Worm (Caenorhabditis elegans): ENCODE measurements around the gene mec-17.

The mec-17 gene

DNA sequence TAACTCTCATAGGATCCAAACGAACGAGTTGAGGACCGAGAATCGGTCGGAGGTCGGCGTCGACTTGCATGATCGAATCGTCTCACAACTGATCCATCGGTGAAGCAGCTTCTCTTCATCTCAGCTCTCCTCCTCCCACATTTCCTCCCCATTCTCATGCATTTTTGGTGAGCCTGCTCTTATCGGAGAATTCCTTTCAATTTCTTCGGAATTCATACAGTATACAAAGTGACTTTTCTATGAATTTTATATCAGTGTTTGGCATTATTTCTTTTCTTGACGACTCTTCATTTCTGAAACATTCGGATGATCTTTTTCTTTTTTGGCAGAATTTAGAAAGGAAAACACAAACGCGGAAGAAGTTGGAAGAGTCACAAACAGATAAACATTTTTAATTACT lies at the start of gene mec-17:
mec-17 (minus strand) TSS at position 101 of the 400 bp plus-strand sequence.
- TF ChIP-seq ama-1 (optimal IDR thresholded peaks at IDR 0.05): no peak
- no peak for TF ChIP-seq tra-4 (tag; optimal IDR thresholded peaks at IDR 0.05)
- no peak for TF ChIP-seq hmg-4 (GFP tag; optimal IDR thresholded peaks at IDR 0.05)
- TF ChIP-seq tbx-37 (GFP tag; conservative IDR thresholded peaks at IDR 0.05): no peak
- TF ChIP-seq B0310.2 (tag; optimal IDR thresholded peaks at IDR 0.05): no peak
- no peak for TF ChIP-seq ceh-13 (GFP tag; optimal IDR thresholded peaks at IDR 0.05)
- TF ChIP-seq scrt-1 (GFP tag; IDR thresholded peaks at IDR 0.05): no peak
- TF ChIP-seq ets-7 (tag; optimal IDR thresholded peaks at IDR 0.05): no peak
- no peak for TF ChIP-seq sea-1 (GFP tag; conservative IDR thresholded peaks at IDR 0.05)
- TF ChIP-seq pes-1 (GFP tag; IDR thresholded peaks at IDR 0.05): no peak
- no peak for TF ChIP-seq aly-1 (tag; optimal IDR thresholded peaks at IDR 0.05)
- no peak for TF ChIP-seq hnd-1 (tag; optimal IDR thresholded peaks at IDR 0.05)

DNA sequence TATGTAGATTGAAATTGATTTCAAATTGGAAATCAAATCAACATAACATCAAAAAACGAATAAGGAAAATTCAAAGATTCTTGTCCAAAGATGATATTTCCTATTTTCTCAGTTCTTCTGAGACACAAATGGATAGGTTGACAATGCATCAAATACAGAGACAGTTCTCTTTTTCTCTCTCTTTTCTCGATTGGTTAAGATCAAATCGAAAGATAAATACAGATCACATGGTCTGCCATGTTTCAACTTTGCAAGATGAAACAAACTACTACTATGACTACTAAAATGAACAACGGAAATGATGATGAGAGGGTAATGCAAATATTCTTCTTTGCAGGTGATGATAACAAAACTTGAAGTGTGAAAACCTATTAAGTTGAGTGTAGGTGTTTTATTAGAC lies 49.5 kb upstream of the mec-17 start:
- TF ChIP-seq hmbx-1 (tag; optimal IDR thresholded peaks at IDR 0.05) (no peak), sea-1 (GFP tag; conservative IDR thresholded peaks at IDR 0.05) (no peak), B0310.2 (tag; optimal IDR thresholded peaks at IDR 0.05) (no peak), ets-7 (tag; optimal IDR thresholded peaks at IDR 0.05) (no peak), hmg-4 (GFP tag; optimal IDR thresholded peaks at IDR 0.05) (no peak), aly-1 (tag; optimal IDR thresholded peaks at IDR 0.05) (no peak), tra-4 (tag; optimal IDR thresholded peaks at IDR 0.05) (no peak), ceh-13 (GFP tag; optimal IDR thresholded peaks at IDR 0.05) (no peak), hnd-1 (tag; optimal IDR thresholded peaks at IDR 0.05) (no peak), ama-1 (optimal IDR thresholded peaks at IDR 0.05) (no peak), tbx-11 (GFP tag; IDR thresholded peaks at IDR 0.05) (no peak), ceh-36 (tag; optimal IDR thresholded peaks at IDR 0.05) (no peak), F13C5.2 (tag; optimal IDR thresholded peaks at IDR 0.05) (no peak), pes-1 (GFP tag; IDR thresholded peaks at IDR 0.05) (no peak)

DNA sequence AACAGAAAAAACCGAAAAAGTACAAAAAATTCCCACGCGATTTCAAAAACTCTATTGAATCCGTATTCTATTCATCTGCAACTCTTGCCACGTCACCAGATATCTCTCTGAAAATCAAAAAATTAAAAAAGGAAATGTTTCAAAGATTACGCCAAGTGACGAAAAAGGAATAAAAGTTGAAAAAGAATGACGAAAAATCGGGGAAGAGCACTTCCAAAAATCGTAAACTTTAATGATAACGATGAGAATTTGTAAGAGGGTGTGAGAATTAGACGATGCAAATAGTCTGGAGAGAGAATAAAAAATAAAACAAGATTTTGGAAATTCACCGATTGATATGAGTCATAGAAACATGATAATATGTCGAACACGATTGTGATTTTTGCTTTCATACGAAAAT lies 47.2 kb upstream of the mec-17 start:
- TF ChIP-seq ama-1 (optimal IDR thresholded peaks at IDR 0.05) (no peak), tra-4 (tag; optimal IDR thresholded peaks at IDR 0.05) (no peak), pes-1 (GFP tag; IDR thresholded peaks at IDR 0.05) (no peak), flt-1 (GFP tag; IDR thresholded peaks at IDR 0.05) (no peak), hmbx-1 (tag; optimal IDR thresholded peaks at IDR 0.05) (no peak), B0310.2 (tag; optimal IDR thresholded peaks at IDR 0.05) (no peak), hmg-4 (GFP tag; optimal IDR thresholded peaks at IDR 0.05) (no peak), tbx-37 (GFP tag; conservative IDR thresholded peaks at IDR 0.05) (no peak), scrt-1 (GFP tag; IDR thresholded peaks at IDR 0.05) (no peak), sea-1 (GFP tag; conservative IDR thresholded peaks at IDR 0.05) (no peak), ets-7 (tag; optimal IDR thresholded peaks at IDR 0.05) (no peak), tbx-11 (GFP tag; IDR thresholded peaks at IDR 0.05) (no peak), hnd-1 (tag; optimal IDR thresholded peaks at IDR 0.05) (no peak), F13C5.2 (tag; optimal IDR thresholded peaks at IDR 0.05) (no peak), ceh-13 (GFP tag; optimal IDR thresholded peaks at IDR 0.05) (no peak), ceh-36 (tag; optimal IDR thresholded peaks at IDR 0.05) (no peak)

- TF ChIP-seq B0310.2 (tag; optimal IDR thresholded peaks at IDR 0.05) (no peak), hmg-4 (GFP tag; optimal IDR thresholded peaks at IDR 0.05) (no peak), ama-1 (optimal IDR thresholded peaks at IDR 0.05) (no peak), aly-1 (tag; optimal IDR thresholded peaks at IDR 0.05) (no peak), scrt-1 (GFP tag; IDR thresholded peaks at IDR 0.05) (no peak), hmbx-1 (tag; optimal IDR thresholded peaks at IDR 0.05) (no peak), F13C5.2 (tag; optimal IDR thresholded peaks at IDR 0.05) (no peak), ceh-36 (tag; optimal IDR thresholded peaks at IDR 0.05) (no peak), ceh-13 (GFP tag; optimal IDR thresholded peaks at IDR 0.05) (no peak), tbx-37 (GFP tag; conservative IDR thresholded peaks at IDR 0.05) (no peak), tra-4 (tag; optimal IDR thresholded peaks at IDR 0.05) (no peak), flt-1 (GFP tag; IDR thresholded peaks at IDR 0.05) (no peak), ets-7 (tag; optimal IDR thresholded peaks at IDR 0.05) (no peak), sea-1 (GFP tag; conservative IDR thresholded peaks at IDR 0.05) (no peak), pes-1 (GFP tag; IDR thresholded peaks at IDR 0.05) (no peak), hnd-1 (tag; optimal IDR thresholded peaks at IDR 0.05) (no peak), tbx-11 (GFP tag; IDR thresholded peaks at IDR 0.05) (no peak)
Observed at ce11 chrIV:8032135-8032915, 45.3 kb upstream of the mec-17 start.

- TF ChIP-seq ceh-36 (tag; optimal IDR thresholded peaks at IDR 0.05) (no peak), scrt-1 (GFP tag; IDR thresholded peaks at IDR 0.05) (no peak), aly-1 (tag; optimal IDR thresholded peaks at IDR 0.05) (no peak), ceh-13 (GFP tag; optimal IDR thresholded peaks at IDR 0.05) (no peak), ets-7 (tag; optimal IDR thresholded peaks at IDR 0.05) (no peak), ama-1 (optimal IDR thresholded peaks at IDR 0.05) (no peak), hmbx-1 (tag; optimal IDR thresholded peaks at IDR 0.05) (no peak), hmg-4 (GFP tag; optimal IDR thresholded peaks at IDR 0.05) (no peak), sea-1 (GFP tag; conservative IDR thresholded peaks at IDR 0.05) (no peak), tbx-37 (GFP tag; conservative IDR thresholded peaks at IDR 0.05) (no peak), pes-1 (GFP tag; IDR thresholded peaks at IDR 0.05) (no peak), flt-1 (GFP tag; IDR thresholded peaks at IDR 0.05) (no peak), tbx-11 (GFP tag; IDR thresholded peaks at IDR 0.05) (no peak), B0310.2 (tag; optimal IDR thresholded peaks at IDR 0.05) (no peak), tra-4 (tag; optimal IDR thresholded peaks at IDR 0.05) (no peak), F13C5.2 (tag; optimal IDR thresholded peaks at IDR 0.05) (no peak), hnd-1 (tag; optimal IDR thresholded peaks at IDR 0.05) (no peak)
Observed at ce11 chrIV:8030099-8030498, 43.1 kb upstream of the mec-17 start.

DNA sequence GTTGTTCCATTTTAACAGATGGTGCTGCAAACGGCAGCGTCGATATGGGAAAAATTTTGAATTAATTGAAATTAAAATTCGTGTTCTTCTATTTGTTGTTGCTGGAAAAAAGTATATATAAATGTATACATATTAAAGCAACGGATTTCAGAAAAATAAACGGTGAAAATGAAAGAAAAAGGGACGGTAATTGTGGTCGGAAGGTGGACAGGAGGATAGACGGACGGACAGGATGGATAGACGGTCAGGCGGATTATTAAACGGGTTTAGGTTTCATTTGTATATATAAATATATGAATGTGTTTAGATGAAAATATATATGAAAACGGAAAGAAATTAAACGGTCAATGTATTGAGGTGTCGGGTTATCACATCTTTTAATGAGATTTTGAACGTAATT lies 42.4 kb upstream of the mec-17 start, which contains the start of gene nhr-31:
nhr-31 (minus strand) TSS at position 101 of the 400 bp plus-strand sequence.
- TF ChIP-seq F13C5.2 (tag; optimal IDR thresholded peaks at IDR 0.05) (no peak), pes-1 (GFP tag; IDR thresholded peaks at IDR 0.05) (no peak), ama-1 (optimal IDR thresholded peaks at IDR 0.05) (no peak), sea-1 (GFP tag; conservative IDR thresholded peaks at IDR 0.05) (no peak), aly-1 (tag; optimal IDR thresholded peaks at IDR 0.05) (no peak), tbx-37 (GFP tag; conservative IDR thresholded peaks at IDR 0.05) (no peak), flt-1 (GFP tag; IDR thresholded peaks at IDR 0.05) (no peak), B0310.2 (tag; optimal IDR thresholded peaks at IDR 0.05) (no peak), ets-7 (tag; optimal IDR thresholded peaks at IDR 0.05) (no peak), hmbx-1 (tag; optimal IDR thresholded peaks at IDR 0.05) (no peak), scrt-1 (GFP tag; IDR thresholded peaks at IDR 0.05) (no peak)
